Worm (Caenorhabditis elegans) whole organism, L4 larva: ENCODE data around the gene srv-9.

Experiments
- D1046.2 ChIP-seq: fragments of 200-800 bp; sonication (Bioruptor generic); IDR thresholded peaks from 2 replicates; pipeline ENCODE4 v1.3.6; 2022; ENCODE audit warnings: missing genetic modification characterization, missing compliant biosample characterization
- R02D3.7 ChIP-seq: fragments of 150-350 bp; sonication (generic microtip); optimal IDR thresholded peaks from 3 replicates; lab custom pipeline; 2014; ENCODE audit warnings: missing biosample characterization, missing genetic modification characterization
- Y105C5A.15 ChIP-seq: fragments of 200-800 bp; sonication (Bioruptor generic); IDR thresholded peaks from 2 replicates; pipeline ENCODE4 v1.3.6; 2022; ENCODE audit warnings: missing genetic modification characterization, missing compliant biosample characterization
- Y48G9A.11 ChIP-seq: fragments of 200-800 bp; sonication (Bioruptor generic); IDR thresholded peaks from 2 replicates; pipeline ENCODE4 v1.3.6; 2022; ENCODE audit warnings: missing genetic modification reagents, missing genetic modification characterization, missing compliant biosample characterization
- Y5F2A.4 ChIP-seq: fragments of 200-800 bp; sonication (Bioruptor generic); optimal IDR thresholded peaks from 2 replicates; lab custom pipeline; 2018; ENCODE audit warnings: mild to moderate bottlenecking, missing genetic modification characterization, missing compliant biosample characterization
- ZK546.5 ChIP-seq, 2 experiments: sonication (generic microtip); optimal IDR thresholded peaks; 2 replicates each; lab custom pipeline; 2017; ENCODE audit warnings: missing biosample characterization in 2 of 2, missing genetic modification characterization in 2 of 2
- aha-1 ChIP-seq: fragments of 150-350 bp; peaks from one replicate; lab custom pipeline; 2014; ENCODE audit warnings: missing biosample characterization, missing genetic modification characterization
- attf-4 ChIP-seq: sonication (generic microtip); optimal IDR thresholded peaks from 3 replicates; lab custom pipeline; 2017; ENCODE audit warnings: missing biosample characterization, missing genetic modification characterization
- ceh-20 ChIP-seq: fragments of 200-800 bp; sonication (Bioruptor generic); IDR thresholded peaks from 2 replicates; pipeline ENCODE4 v1.3.6; 2022; ENCODE audit warnings: missing genetic modification reagents, missing genetic modification characterization, missing compliant biosample characterization
- ceh-28 ChIP-seq: fragments of 150-350 bp; optimal IDR thresholded peaks from 2 replicates; lab custom pipeline; 2014; ENCODE audit warnings: missing biosample characterization, missing genetic modification reagents, missing genetic modification characterization
- ceh-62 ChIP-seq: sonication (generic microtip); optimal IDR thresholded peaks from 2 replicates; lab custom pipeline; 2017; ENCODE audit warnings: missing biosample characterization, missing genetic modification characterization
- ces-1 ChIP-seq: fragments of 150-350 bp; sonication (generic microtip); optimal IDR thresholded peaks from 4 replicates; lab custom pipeline; 2014; ENCODE audit warnings: missing biosample characterization, missing genetic modification reagents, missing genetic modification characterization
- cey-2 ChIP-seq: sonication (generic microtip); optimal IDR thresholded peaks from 3 replicates; lab custom pipeline; 2017; ENCODE audit warnings: missing genetic modification characterization, mild to moderate bottlenecking, missing compliant biosample characterization, antibody characterized with exemption, borderline replicate concordance; ENCODE audit not compliant: insufficient read depth
- ctbp-1 ChIP-seq: fragments of 200-800 bp; sonication (Bioruptor generic); IDR thresholded peaks from 2 replicates; pipeline ENCODE4 v1.3.6; 2022; ENCODE audit warnings: missing genetic modification reagents, missing genetic modification characterization, missing compliant biosample characterization
- daf-16 ChIP-seq, 3 experiments: sonication (generic microtip); optimal IDR thresholded peaks; 2 replicates each; lab custom pipeline; 2016 to 2017; ENCODE audit warnings: missing genetic modification characterization in 3 of 3, missing genetic modification reagents in 3 of 3, mild to moderate bottlenecking in 2 of 3, missing compliant biosample characterization in 2 of 3, missing biosample characterization in 1 of 3, moderate library complexity in 1 of 3
- daf-8 ChIP-seq: fragments of 200-800 bp; sonication (Bioruptor generic); IDR thresholded peaks from 2 replicates; pipeline ENCODE4 v1.3.6; 2022; ENCODE audit warnings: missing genetic modification characterization, missing compliant biosample characterization
- dmd-6 ChIP-seq: fragments of 200-800 bp; sonication (Bioruptor generic); IDR thresholded peaks from 2 replicates; pipeline ENCODE4 v1.3.6; 2022; ENCODE audit warnings: missing genetic modification reagents, missing genetic modification characterization, missing compliant biosample characterization
- dmd-9 ChIP-seq: fragments of 200-800 bp; sonication (Bioruptor generic); IDR thresholded peaks from 2 replicates; pipeline ENCODE4 v1.3.6; 2022; ENCODE audit warnings: missing genetic modification reagents, missing genetic modification characterization, missing compliant biosample characterization
- dve-1 ChIP-seq: sonication (generic microtip); optimal IDR thresholded peaks from 2 replicates; lab custom pipeline; 2017; ENCODE audit warnings: antibody characterized with exemption, mild to moderate bottlenecking, missing genetic modification characterization, missing compliant biosample characterization; ENCODE audit not compliant: insufficient read depth
- egl-27 ChIP-seq: sonication (generic microtip); optimal IDR thresholded peaks from 3 replicates; lab custom pipeline; 2017; ENCODE audit warnings: missing biosample characterization, missing genetic modification reagents, missing genetic modification characterization
- egl-43 ChIP-seq: fragments of 200-800 bp; sonication (Bioruptor generic); IDR thresholded peaks from 2 replicates; pipeline ENCODE4 v1.3.6; 2022; ENCODE audit warnings: missing genetic modification reagents, missing genetic modification characterization, missing compliant biosample characterization
- gei-8 ChIP-seq: fragments of 200-800 bp; sonication (Bioruptor generic); optimal IDR thresholded peaks from 2 replicates; lab custom pipeline; 2018; ENCODE audit warnings: mild to moderate bottlenecking, missing genetic modification characterization, missing compliant biosample characterization
- hlh-30 ChIP-seq: sonication (generic microtip); optimal IDR thresholded peaks from 2 replicates; lab custom pipeline; 2017; ENCODE audit warnings: antibody characterized with exemption, mild to moderate bottlenecking, missing genetic modification characterization, missing compliant biosample characterization; ENCODE audit not compliant: insufficient read depth
- hmg-1.1 ChIP-seq: fragments of 200-800 bp; sonication (Bioruptor generic); IDR thresholded peaks from 2 replicates; pipeline ENCODE4 v1.3.6; 2022; ENCODE audit warnings: missing genetic modification reagents, missing genetic modification characterization, missing compliant biosample characterization
- lim-7 ChIP-seq: fragments of 200-800 bp; sonication (Bioruptor generic); IDR thresholded peaks from 2 replicates; pipeline ENCODE4 v1.3.6; 2022; ENCODE audit warnings: missing genetic modification characterization, missing compliant biosample characterization
- lin-13 ChIP-seq: fragments of 150-350 bp; optimal IDR thresholded peaks from 2 replicates; lab custom pipeline; 2014; ENCODE audit warnings: missing biosample characterization, missing genetic modification reagents, missing genetic modification characterization
- lin-15B ChIP-seq: fragments of 150-350 bp; sonication (generic microtip); optimal IDR thresholded peaks from 3 replicates; lab custom pipeline; 2014; ENCODE audit warnings: missing biosample characterization, missing genetic modification characterization
- lin-29 ChIP-seq: fragments of 200-800 bp; sonication (Bioruptor generic); IDR thresholded peaks from 2 replicates; pipeline ENCODE4 v1.3.6; 2022; ENCODE audit warnings: missing genetic modification reagents, missing genetic modification characterization, missing compliant biosample characterization
- lsy-2 ChIP-seq, 2 experiments: fragments of 150-350 bp in 1 of 2; sonication (generic microtip) in 1 of 2; optimal IDR thresholded peaks; 2 replicates each; lab custom pipeline; 2014 to 2017; ENCODE audit warnings: missing biosample characterization in 2 of 2, missing genetic modification characterization in 2 of 2
- madf-9 ChIP-seq: fragments of 200-800 bp; sonication (Bioruptor generic); conservative IDR thresholded peaks from 2 replicates; pipeline ENCODE4 v1.3.6; 2022; ENCODE audit warnings: missing genetic modification reagents, missing genetic modification characterization, missing compliant biosample characterization
- mep-1 ChIP-seq: fragments of 150-350 bp; sonication (generic microtip); optimal IDR thresholded peaks from 3 replicates; lab custom pipeline; 2014; ENCODE audit warnings: missing biosample characterization, missing genetic modification characterization
- mxl-3 ChIP-seq: fragments of 200-800 bp; sonication (Bioruptor generic); optimal IDR thresholded peaks from 2 replicates; lab custom pipeline; 2018; ENCODE audit warnings: mild to moderate bottlenecking, missing genetic modification characterization, missing compliant biosample characterization
- nhr-111 ChIP-seq: fragments of 200-800 bp; sonication (Bioruptor generic); optimal IDR thresholded peaks from 2 replicates; lab custom pipeline; 2018; ENCODE audit warnings: mild to moderate bottlenecking, missing genetic modification characterization, missing compliant biosample characterization
- nhr-237 ChIP-seq: sonication (generic microtip); optimal IDR thresholded peaks from 2 replicates; lab custom pipeline; 2017; ENCODE audit warnings: missing biosample characterization, missing genetic modification characterization
- nhr-25 ChIP-seq: sonication (generic microtip); optimal IDR thresholded peaks from 2 replicates; lab custom pipeline; 2017; ENCODE audit warnings: missing genetic modification characterization, mild to moderate bottlenecking, missing compliant biosample characterization, antibody characterized with exemption, moderate library complexity, borderline replicate concordance; ENCODE audit not compliant: insufficient read depth
- nhr-77 ChIP-seq: fragments of 150-350 bp; optimal IDR thresholded peaks from 2 replicates; lab custom pipeline; 2014; ENCODE audit warnings: missing biosample characterization, missing genetic modification characterization
- pqm-1 ChIP-seq: sonication (generic microtip); optimal IDR thresholded peaks from 2 replicates; lab custom pipeline; 2017; ENCODE audit warnings: missing biosample characterization, missing genetic modification characterization
- saeg-2 ChIP-seq: fragments of 200-800 bp; sonication (Bioruptor generic); IDR thresholded peaks from 2 replicates; pipeline ENCODE4 v1.3.6; 2022; ENCODE audit warnings: missing genetic modification reagents, missing genetic modification characterization, missing compliant biosample characterization
- sdz-12 ChIP-seq: fragments of 200-800 bp; sonication (Bioruptor generic); optimal IDR thresholded peaks from 2 replicates; lab custom pipeline; 2018; ENCODE audit warnings: mild to moderate bottlenecking, missing genetic modification characterization, missing compliant biosample characterization
- tra-1 ChIP-seq: fragments of 200-800 bp; sonication (Bioruptor generic); IDR thresholded peaks from 2 replicates; pipeline ENCODE4 v1.3.6; 2022; ENCODE audit warnings: missing genetic modification reagents, missing genetic modification characterization, missing compliant biosample characterization
- unc-130 ChIP-seq: sonication (generic microtip); optimal IDR thresholded peaks from 2 replicates; lab custom pipeline; 2016; ENCODE audit warnings: missing genetic modification reagents, missing genetic modification characterization, missing compliant biosample characterization
- unc-62 ChIP-seq, 3 experiments: fragments of 150-350 bp in 1 of 3; sonication (generic microtip); optimal IDR thresholded peaks in 2 of 3; peaks in 1 of 3; 1 replicate in 1 of 3; 2 replicates in 2 of 3; lab custom pipeline; 2014 to 2017; ENCODE audit warnings: missing biosample characterization in 3 of 3, missing genetic modification characterization in 3 of 3, missing genetic modification reagents in 3 of 3, missing genotype in 1 of 3
- zfp-2 ChIP-seq: sonication (generic microtip); optimal IDR thresholded peaks from 2 replicates; lab custom pipeline; 2016; ENCODE audit warnings: mild to moderate bottlenecking, missing genetic modification characterization, missing compliant biosample characterization
- zip-2 ChIP-seq: fragments of 150-350 bp; optimal IDR thresholded peaks from 2 replicates; lab custom pipeline; 2014; ENCODE audit warnings: missing biosample characterization, missing genetic modification characterization
- ztf-11 ChIP-seq: fragments of 150-350 bp; optimal IDR thresholded peaks from 2 replicates; lab custom pipeline; 2014; ENCODE audit warnings: missing biosample characterization, missing genetic modification characterization
- ztf-7 ChIP-seq: fragments of 150-350 bp; optimal IDR thresholded peaks from 2 replicates; lab custom pipeline; 2014; ENCODE audit warnings: missing biosample characterization, missing genetic modification characterization

Gene srv-9

DNA sequence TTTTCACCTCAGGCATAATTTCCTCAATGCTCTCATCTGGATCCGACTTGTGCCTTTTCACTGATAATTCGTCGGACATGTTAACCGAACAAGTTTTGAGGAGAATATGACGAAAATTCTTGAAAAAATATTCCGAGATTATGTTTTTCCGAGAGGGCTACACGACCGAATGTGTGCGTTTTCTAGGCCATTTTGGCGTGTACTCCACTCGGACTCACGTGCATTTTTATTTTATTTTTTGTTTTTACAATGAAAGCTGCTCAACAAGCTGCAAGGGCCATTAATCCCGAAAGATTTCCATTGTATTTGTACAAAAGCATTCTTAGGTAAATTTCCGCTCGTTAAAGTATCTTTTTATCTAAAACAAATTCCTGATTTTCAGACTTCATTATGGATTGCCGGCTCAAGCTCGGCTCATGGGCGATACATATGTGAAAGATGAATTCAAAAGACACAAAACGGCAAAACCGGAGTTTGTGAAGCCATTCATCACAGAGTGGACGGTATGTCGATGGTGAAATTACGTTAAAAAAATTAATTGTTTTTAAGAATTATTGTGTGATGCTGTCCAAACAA is 45.3 kb upstream of the srv-9 start, which contains the start of the genes F25H9.6 and F25H9.7 (continued):
- TF ChIP-seq dve-1 (tag; lab: Kevin White, UChicago) (peak; percentile 81), ztf-7 (tag; lab: Kevin White, UChicago) (peak; percentile 65), daf-8 (GFP tag; lab: Robert Waterston, UW) (no peak), egl-27 (no peak), nhr-25 (tag; lab: Kevin White, UChicago) (no peak), hmg-1.1 (peak; percentile 50; the same call in 1 of the 2 replicates), Y5F2A.4 (no peak), dmd-9 (GFP tag; lab: Robert Waterston, UW) (peak; percentile 98), dmd-6 (peak; percentile 93), ceh-20 (GFP tag; lab: Robert Waterston, UW) (peak; percentile 83), Y48G9A.11 (GFP tag; lab: Robert Waterston, UW) (peak; percentile 94)
- TF ChIP-seq, all 104 proteins: peak for 57

DNA sequence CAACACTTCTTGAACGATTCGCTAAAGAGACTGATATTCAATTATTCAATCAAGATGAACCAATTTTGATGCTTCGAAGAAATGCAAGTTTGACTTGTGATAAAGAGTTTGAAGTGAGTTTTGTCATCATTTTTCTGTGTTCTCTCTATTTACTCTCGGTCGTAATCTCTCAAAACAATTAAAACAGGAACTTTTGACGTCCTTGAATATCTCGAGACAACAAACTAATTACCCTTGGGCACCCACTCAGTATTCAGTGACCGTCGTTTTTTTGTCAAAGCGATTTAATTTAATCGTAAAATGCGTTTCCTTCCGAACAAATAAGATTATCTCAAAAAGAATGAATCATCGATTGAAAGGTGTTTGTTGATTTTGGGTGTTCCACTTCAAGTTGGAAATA is 41.2 kb upstream of the srv-9 start:
- peak; percentile 27 for TF ChIP-seq mep-1 (tag; lab: Kevin White, UChicago)
- no peak for TF ChIP-seq gei-8 (GFP tag; lab: Kevin White, UChicago)
- peak; percentile 18 for TF ChIP-seq ces-1 (GFP tag; lab: Kevin White, UChicago)
- no peak for TF ChIP-seq zip-2 (tag; lab: Kevin White, UChicago)
- no peak for TF ChIP-seq tra-1 (GFP tag; lab: Robert Waterston, UW)
- TF ChIP-seq lin-29 (GFP tag; lab: Robert Waterston, UW) = no peak
- no peak for TF ChIP-seq ceh-28 (tag; lab: Kevin White, UChicago)
- TF ChIP-seq attf-4 (tag; lab: Kevin White, UChicago) = no peak
- TF ChIP-seq D1046.2 (GFP tag; lab: Robert Waterston, UW) = no peak
- TF ChIP-seq unc-130 (GFP tag; lab: Kevin White, UChicago) = no peak
- TF ChIP-seq Y105C5A.15 = no peak
- no peak for TF ChIP-seq zfp-2 (tag; lab: Kevin White, UChicago)
- no peak for TF ChIP-seq ctbp-1 (GFP tag; lab: Robert Waterston, UW)
- no peak for TF ChIP-seq unc-62 (GFP tag; optimal IDR thresholded peaks at IDR 0.05 in 1 of 2; lab: Kevin White, UChicago)
- no peak for TF ChIP-seq unc-62 (tag; optimal IDR thresholded peaks at IDR 0.05; lab: Kevin White, UChicago)
- peak; percentile 54 for TF ChIP-seq aha-1
- TF ChIP-seq R02D3.7 (tag; lab: Kevin White, UChicago) = no peak
- no peak for TF ChIP-seq daf-16 (GFP tag; optimal IDR thresholded peaks at IDR 0.05; lab: Kevin White, UChicago)
- TF ChIP-seq daf-16 (tag; optimal IDR thresholded peaks at IDR 0.05; lab: Kevin White, UChicago) = peak; percentile 4
- TF ChIP-seq dmd-6 = no peak
- TF ChIP-seq nhr-77 = no peak
- no peak for TF ChIP-seq lsy-2 (tag; optimal IDR thresholded peaks at IDR 0.05; lab: Kevin White, UChicago)
- TF ChIP-seq hlh-30 (tag; lab: Kevin White, UChicago) = no peak
- no peak for TF ChIP-seq egl-43 (GFP tag; lab: Robert Waterston, UW)
- no peak for TF ChIP-seq ceh-20 (GFP tag; lab: Robert Waterston, UW)
- no peak for TF ChIP-seq saeg-2 (GFP tag; lab: Robert Waterston, UW)
- no peak for TF ChIP-seq lin-13 (GFP tag; lab: Kevin White, UChicago)

DNA sequence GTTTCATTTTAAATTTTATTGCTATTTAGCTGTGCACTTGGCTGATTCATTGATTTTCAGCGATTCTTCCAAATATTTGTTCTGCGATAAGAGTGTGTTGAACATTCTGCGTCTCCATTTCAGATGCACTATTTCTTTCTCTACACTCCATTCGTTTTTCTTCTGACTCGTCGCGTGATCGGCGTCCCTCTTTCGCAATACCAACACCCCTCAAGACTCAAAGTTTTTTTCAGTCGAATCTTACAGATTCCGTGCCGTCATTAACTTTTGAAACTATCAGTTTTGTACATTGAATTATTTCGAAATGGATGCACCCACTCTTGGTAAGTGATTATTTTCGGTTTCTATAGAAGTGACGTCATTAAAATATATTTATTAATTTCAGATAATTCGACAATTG is 40.0 kb upstream of the srv-9 start, which contains the start of gene frm-10:
Gene frm-10, plus strand, starts transcription at position 234 of the 400 bp plus-strand sequence.
- no peak for TF ChIP-seq ZK546.5 (tag; optimal IDR thresholded peaks at IDR 0.05; lab: Kevin White, UChicago)
- TF ChIP-seq mep-1 (tag; lab: Kevin White, UChicago) = peak; percentile 83
- TF ChIP-seq mxl-3 (GFP tag; lab: Kevin White, UChicago) = no peak
- TF ChIP-seq pqm-1 = peak; percentile 82
- no peak for TF ChIP-seq ztf-11 (tag; lab: Kevin White, UChicago)
- no peak for TF ChIP-seq nhr-111 (GFP tag; lab: Kevin White, UChicago)
- no peak for TF ChIP-seq unc-130 (GFP tag; lab: Kevin White, UChicago)
- TF ChIP-seq cey-2 (tag; lab: Kevin White, UChicago) = no peak
- no peak for TF ChIP-seq lim-7 (GFP tag; lab: Robert Waterston, UW)
- no peak for TF ChIP-seq ceh-62
- TF ChIP-seq Y105C5A.15 = no peak
- no peak for TF ChIP-seq lin-15B (tag; lab: Kevin White, UChicago)
- no peak for TF ChIP-seq lin-29 (GFP tag; lab: Robert Waterston, UW)
- no peak for TF ChIP-seq saeg-2 (GFP tag; lab: Robert Waterston, UW)
- no peak for TF ChIP-seq madf-9 (GFP tag; lab: Robert Waterston, UW)
- TF ChIP-seq sdz-12 (GFP tag; lab: Kevin White, UChicago) = no peak
- TF ChIP-seq nhr-237 (tag; lab: Kevin White, UChicago) = no peak
- no peak for TF ChIP-seq attf-4 (tag; lab: Kevin White, UChicago)
- TF ChIP-seq Y5F2A.4 = no peak
